Worm (Caenorhabditis elegans): ENCODE data around the gene C33B4.5.

DNA sequence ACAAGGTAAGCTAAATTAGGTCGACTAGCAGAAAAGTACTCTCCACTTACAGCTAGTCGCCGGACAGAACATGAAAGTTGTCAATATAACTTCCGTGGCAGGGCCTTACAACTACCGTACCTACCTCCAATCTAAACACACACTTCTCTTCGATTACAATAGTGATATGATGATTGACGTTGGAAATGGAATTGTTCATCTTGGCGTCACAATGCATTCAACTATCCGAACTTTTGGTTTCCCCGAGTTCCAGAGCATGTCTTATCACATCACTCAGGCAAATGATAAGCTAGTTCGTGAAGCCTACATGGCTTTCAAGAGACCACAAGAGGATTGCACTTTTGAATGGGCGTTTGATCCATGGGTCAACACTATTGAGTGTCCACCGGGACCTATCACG lies 44.2 kb downstream of the C33B4.5 start:
- TF ChIP-seq unc-62 (GFP tag; optimal IDR thresholded peaks at IDR 0.05) (no peak), ces-1 (GFP tag; optimal IDR thresholded peaks at IDR 0.05) (no peak), pha-4 (tag; optimal IDR thresholded peaks at IDR 0.05) (no peak)

Data from whole organism, mixed stage, embryonic.